Worm (Caenorhabditis elegans): ENCODE data around the gene H20E11.2.

The H20E11.2 gene

ce11 chrIV:6790438-6791124 is 37.0 kb upstream of the H20E11.2 start, which contains the start of the genes C17H12.2 and vha-8 (continued):
- peak; percentile 93 for TF ChIP-seq nhr-77 (tag; optimal IDR thresholded peaks at IDR 0.05)
- no peak for TF ChIP-seq lin-29 (GFP tag; IDR thresholded peaks at IDR 0.05)
- peak; percentile 84 for TF ChIP-seq mdt-29 (GFP tag; IDR thresholded peaks at IDR 0.05)
- TF ChIP-seq spr-3 (GFP tag; optimal IDR thresholded peaks at IDR 0.05): no peak
- peak; percentile 1 to 30 for TF ChIP-seq ZK546.5 (tag; optimal IDR thresholded peaks at IDR 0.05)
- TF ChIP-seq pha-4 (GFP tag; IDR thresholded peaks at IDR 0.05): peak; percentile 77
- TF ChIP-seq pha-4 (tag; optimal IDR thresholded peaks at IDR 0.05): peak; percentile 93
- peak; percentile 87 for TF ChIP-seq nhr-25 (tag; optimal IDR thresholded peaks at IDR 0.05; ENCODE audit: borderline replicate concordance, insufficient read depth)
- peak; percentile 79 for TF ChIP-seq T26A8.4 (GFP tag; IDR thresholded peaks at IDR 0.05)
- peak; percentile 87 for TF ChIP-seq hlh-30 (tag; optimal IDR thresholded peaks at IDR 0.05; ENCODE audit: insufficient read depth)
- TF ChIP-seq nhr-111 (GFP tag; optimal IDR thresholded peaks at IDR 0.05): no peak
- TF ChIP-seq dmd-6 (GFP tag; IDR thresholded peaks at IDR 0.05): peak; percentile 88
- peak; percentile 60; the same call in 1 of the 2 replicates for TF ChIP-seq egl-43 (GFP tag; IDR thresholded peaks at IDR 0.05)
- peak; percentile 51; the same call in 1 of the 2 replicates for TF ChIP-seq D1046.2 (GFP tag; IDR thresholded peaks at IDR 0.05)
- peak in 1 of 2 experiments; percentile 69 for TF ChIP-seq hif-1 (tag; optimal IDR thresholded peaks at IDR 0.05)
- TF ChIP-seq ceh-32 (tag; optimal IDR thresholded peaks at IDR 0.05; ENCODE audit: poor library complexity): no peak
- TF ChIP-seq tra-1 (GFP tag; IDR thresholded peaks at IDR 0.05): 0 out of 2 replicates have a peak, but pooled peaks have one; percentile 41
- peak; percentile 97 for TF ChIP-seq aha-1 (tag)
- TF ChIP-seq madf-9 (GFP tag; conservative IDR thresholded peaks at IDR 0.05): peak; percentile 47; the same call in 1 of the 2 replicates
- TF ChIP-seq nhr-10 (tag; optimal IDR thresholded peaks at IDR 0.05): no peak

ce11 chrIV:6792380-6793309 is 34.9 kb upstream of the H20E11.2 start:
- TF ChIP-seq ztf-11 (tag; optimal IDR thresholded peaks at IDR 0.05) (no peak), F49E8.2 (tag; optimal IDR thresholded peaks at IDR 0.05; ENCODE audit: borderline replicate concordance) (no peak), rbr-2 (tag; optimal IDR thresholded peaks at IDR 0.05) (no peak), nhr-237 (tag; optimal IDR thresholded peaks at IDR 0.05) (no peak), dve-1 (tag; optimal IDR thresholded peaks at IDR 0.05; ENCODE audit: insufficient read depth) (peak; percentile 51), zip-2 (tag; optimal IDR thresholded peaks at IDR 0.05) (no peak), ztf-7 (tag; optimal IDR thresholded peaks at IDR 0.05) (no peak), ceh-32 (tag; optimal IDR thresholded peaks at IDR 0.05; ENCODE audit: poor library complexity) (no peak), snpc-1.2 (GFP tag; IDR thresholded peaks at IDR 0.05) (peak; percentile 82), daf-8 (GFP tag; IDR thresholded peaks at IDR 0.05) (no peak), Y48G9A.11 (GFP tag; IDR thresholded peaks at IDR 0.05) (peak; percentile 66; the same call in 1 of the 2 replicates), nhr-41 (GFP tag; IDR thresholded peaks at IDR 0.05) (no peak), lir-3 (tag; optimal IDR thresholded peaks at IDR 0.05) (no peak), ctbp-1 (GFP tag; IDR thresholded peaks at IDR 0.05) (no peak), daf-16 (GFP tag; optimal IDR thresholded peaks at IDR 0.05) (no peak), daf-16 (tag; optimal IDR thresholded peaks at IDR 0.05) (peak; percentile 15), lin-15B (tag; optimal IDR thresholded peaks at IDR 0.05) (no peak), dmd-9 (GFP tag; IDR thresholded peaks at IDR 0.05) (no peak), lim-7 (GFP tag; IDR thresholded peaks at IDR 0.05) (peak; percentile 10; the same call in 1 of the 2 replicates), unc-62 (GFP tag; optimal IDR thresholded peaks at IDR 0.05 in 1 of 2) (no peak), unc-62 (tag; optimal IDR thresholded peaks at IDR 0.05) (no peak), zag-1 (tag; optimal IDR thresholded peaks at IDR 0.05) (no peak), madf-5 (GFP tag; IDR thresholded peaks at IDR 0.05) (no peak), mdt-29 (GFP tag; IDR thresholded peaks at IDR 0.05) (no peak), nhr-25 (tag; optimal IDR thresholded peaks at IDR 0.05; ENCODE audit: borderline replicate concordance, insufficient read depth) (no peak), arid-1 (GFP tag; conservative IDR thresholded peaks at IDR 0.05) (0 out of 2 replicates have a peak, but pooled peaks have one; percentile 13), pha-4 (GFP tag; IDR thresholded peaks at IDR 0.05) (peak; percentile 54; the same call in 1 of the 2 replicates), pha-4 (tag; optimal IDR thresholded peaks at IDR 0.05) (no peak), hlh-30 (tag; optimal IDR thresholded peaks at IDR 0.05; ENCODE audit: insufficient read depth) (no peak), F37D6.2 (tag; optimal IDR thresholded peaks at IDR 0.05) (no peak), nhr-6 (tag; optimal IDR thresholded peaks at IDR 0.05) (no peak)
